Worm (Caenorhabditis elegans) whole organism, L4 larva: ENCODE results near the gene C02F5.2.

Experiments
- F26F4.8 ChIP-seq: fragments of 200-800 bp; sonication (Bioruptor generic); conservative IDR thresholded peaks from 2 replicates; pipeline ENCODE4 v1.3.6; 2022; ENCODE audit warnings: missing genetic modification characterization, missing compliant biosample characterization
- R02D3.7 ChIP-seq: fragments of 150-350 bp; sonication (generic microtip); optimal IDR thresholded peaks from 3 replicates; lab custom pipeline; 2014; ENCODE audit warnings: missing biosample characterization, missing genetic modification characterization
- Y48G9A.11 ChIP-seq: fragments of 200-800 bp; sonication (Bioruptor generic); IDR thresholded peaks from 2 replicates; pipeline ENCODE4 v1.3.6; 2022; ENCODE audit warnings: missing genetic modification reagents, missing genetic modification characterization, missing compliant biosample characterization
- Y5F2A.4 ChIP-seq: fragments of 200-800 bp; sonication (Bioruptor generic); optimal IDR thresholded peaks from 2 replicates; lab custom pipeline; 2018; ENCODE audit warnings: mild to moderate bottlenecking, missing genetic modification characterization, missing compliant biosample characterization
- Y75B8A.6 ChIP-seq: fragments of 200-800 bp; sonication (Bioruptor generic); IDR thresholded peaks from 2 replicates; pipeline ENCODE4 v1.3.6; 2022; ENCODE audit warnings: missing genetic modification reagents, missing genetic modification characterization, missing compliant biosample characterization
- aha-1 ChIP-seq: fragments of 150-350 bp; peaks from one replicate; lab custom pipeline; 2014; ENCODE audit warnings: missing biosample characterization, missing genetic modification characterization
- ceh-28 ChIP-seq: fragments of 150-350 bp; optimal IDR thresholded peaks from 2 replicates; lab custom pipeline; 2014; ENCODE audit warnings: missing biosample characterization, missing genetic modification reagents, missing genetic modification characterization
- ceh-32 ChIP-seq: sonication (generic microtip); optimal IDR thresholded peaks from 2 replicates; lab custom pipeline; 2016; ENCODE audit warnings: mild to moderate bottlenecking, missing genetic modification characterization, missing compliant biosample characterization; ENCODE audit not compliant: poor library complexity
- ceh-44 ChIP-seq: fragments of 200-800 bp; sonication (Bioruptor generic); IDR thresholded peaks from 2 replicates; pipeline ENCODE4 v1.3.6; 2022; ENCODE audit warnings: missing genetic modification reagents, missing genetic modification characterization, missing compliant biosample characterization
- daf-16 ChIP-seq, 3 experiments: sonication (generic microtip); optimal IDR thresholded peaks; 2 replicates each; lab custom pipeline; 2016 to 2017; ENCODE audit warnings: missing genetic modification characterization in 3 of 3, missing genetic modification reagents in 3 of 3, mild to moderate bottlenecking in 2 of 3, missing compliant biosample characterization in 2 of 3, missing biosample characterization in 1 of 3, moderate library complexity in 1 of 3
- daf-19 ChIP-seq: fragments of 200-800 bp; sonication (Bioruptor generic); conservative IDR thresholded peaks from 2 replicates; pipeline ENCODE4 v1.3.6; 2022; ENCODE audit warnings: missing genetic modification characterization, missing compliant biosample characterization
- dmd-8 ChIP-seq: fragments of 200-800 bp; sonication (Bioruptor generic); IDR thresholded peaks from 2 replicates; pipeline ENCODE4 v1.3.6; 2022; ENCODE audit warnings: missing genetic modification characterization, missing compliant biosample characterization
- egl-27 ChIP-seq: sonication (generic microtip); optimal IDR thresholded peaks from 3 replicates; lab custom pipeline; 2017; ENCODE audit warnings: missing biosample characterization, missing genetic modification reagents, missing genetic modification characterization
- hlh-11 ChIP-seq: fragments of 200-800 bp; sonication (Bioruptor generic); optimal IDR thresholded peaks from 2 replicates; lab custom pipeline; 2018; ENCODE audit warnings: mild to moderate bottlenecking, missing genetic modification characterization, missing compliant biosample characterization
- hmg-1.1 ChIP-seq: fragments of 200-800 bp; sonication (Bioruptor generic); IDR thresholded peaks from 2 replicates; pipeline ENCODE4 v1.3.6; 2022; ENCODE audit warnings: missing genetic modification reagents, missing genetic modification characterization, missing compliant biosample characterization
- jun-1 ChIP-seq: fragments of 150-350 bp; optimal IDR thresholded peaks from 2 replicates; lab custom pipeline; 2014; ENCODE audit warnings: missing biosample characterization, missing genetic modification reagents, missing genetic modification characterization
- mdl-1 ChIP-seq, 2 experiments: fragments of 150-350 bp in 1 of 2; sonication (generic microtip) in 1 of 2; optimal IDR thresholded peaks; 2 replicates each; lab custom pipeline; 2014 to 2017; ENCODE audit warnings: missing biosample characterization in 2 of 2, missing genetic modification characterization in 2 of 2
- mdt-29 ChIP-seq: fragments of 200-800 bp; sonication (Bioruptor generic); IDR thresholded peaks from 2 replicates; pipeline ENCODE4 v1.3.6; 2022; ENCODE audit warnings: missing genetic modification reagents, missing genetic modification characterization, missing compliant biosample characterization
- mes-2 ChIP-seq: sonication (generic microtip); optimal IDR thresholded peaks from 2 replicates; lab custom pipeline; 2016; ENCODE audit warnings: missing genotype, mild to moderate bottlenecking, missing genetic modification characterization, missing compliant biosample characterization; ENCODE audit not compliant: poor library complexity, severe bottlenecking
- mxl-2 ChIP-seq: fragments of 200-800 bp; sonication (Bioruptor generic); conservative IDR thresholded peaks from 2 replicates; pipeline ENCODE4 v1.3.6; 2022; ENCODE audit warnings: missing genetic modification reagents, missing genetic modification characterization, missing compliant biosample characterization
- mxl-3 ChIP-seq: fragments of 200-800 bp; sonication (Bioruptor generic); optimal IDR thresholded peaks from 2 replicates; lab custom pipeline; 2018; ENCODE audit warnings: mild to moderate bottlenecking, missing genetic modification characterization, missing compliant biosample characterization
- nhr-11 ChIP-seq: fragments of 150-350 bp; optimal IDR thresholded peaks from 2 replicates; lab custom pipeline; 2014; ENCODE audit warnings: missing biosample characterization, missing genetic modification characterization
- nhr-25 ChIP-seq: sonication (generic microtip); optimal IDR thresholded peaks from 2 replicates; lab custom pipeline; 2017; ENCODE audit warnings: missing genetic modification characterization, mild to moderate bottlenecking, missing compliant biosample characterization, antibody characterized with exemption, moderate library complexity, borderline replicate concordance; ENCODE audit not compliant: insufficient read depth
- nhr-28 ChIP-seq: fragments of 150-350 bp; optimal IDR thresholded peaks from 2 replicates; lab custom pipeline; 2014; ENCODE audit warnings: missing biosample characterization, missing genetic modification characterization
- nhr-77 ChIP-seq: fragments of 150-350 bp; optimal IDR thresholded peaks from 2 replicates; lab custom pipeline; 2014; ENCODE audit warnings: missing biosample characterization, missing genetic modification characterization
- php-3 ChIP-seq: fragments of 200-800 bp; sonication (Bioruptor generic); IDR thresholded peaks from 2 replicates; pipeline ENCODE4 v1.3.6; 2022; ENCODE audit warnings: missing genetic modification reagents, missing genetic modification characterization, missing compliant biosample characterization
- rbr-2 ChIP-seq: sonication (generic microtip); optimal IDR thresholded peaks from 2 replicates; lab custom pipeline; 2016; ENCODE audit warnings: missing genotype, missing genetic modification characterization, missing compliant biosample characterization
- saeg-2 ChIP-seq: fragments of 200-800 bp; sonication (Bioruptor generic); IDR thresholded peaks from 2 replicates; pipeline ENCODE4 v1.3.6; 2022; ENCODE audit warnings: missing genetic modification reagents, missing genetic modification characterization, missing compliant biosample characterization
- spr-1 ChIP-seq: sonication (generic microtip); optimal IDR thresholded peaks from 2 replicates; lab custom pipeline; 2016; ENCODE audit warnings: mild to moderate bottlenecking, missing genetic modification characterization, missing compliant biosample characterization
- spr-3 ChIP-seq: fragments of 200-800 bp; sonication (Bioruptor generic); optimal IDR thresholded peaks from 2 replicates; lab custom pipeline; 2018; ENCODE audit warnings: mild to moderate bottlenecking, missing genetic modification characterization, missing compliant biosample characterization
- tra-1 ChIP-seq: fragments of 200-800 bp; sonication (Bioruptor generic); IDR thresholded peaks from 2 replicates; pipeline ENCODE4 v1.3.6; 2022; ENCODE audit warnings: missing genetic modification reagents, missing genetic modification characterization, missing compliant biosample characterization
- zag-1 ChIP-seq: fragments of 150-350 bp; optimal IDR thresholded peaks from 2 replicates; lab custom pipeline; 2014; ENCODE audit warnings: missing biosample characterization, missing genetic modification characterization
- zfp-2 ChIP-seq: sonication (generic microtip); optimal IDR thresholded peaks from 2 replicates; lab custom pipeline; 2016; ENCODE audit warnings: mild to moderate bottlenecking, missing genetic modification characterization, missing compliant biosample characterization
- ztf-11 ChIP-seq: fragments of 150-350 bp; optimal IDR thresholded peaks from 2 replicates; lab custom pipeline; 2014; ENCODE audit warnings: missing biosample characterization, missing genetic modification characterization

C02F5.2 gene

ce11 chrIII:8271676-8272225 lies 22.3 kb downstream of the C02F5.2 start, which contains the start of the genes mps-4 and F09G8.10:
mps-4 (minus strand) TSS chrIII:8271776.
F09G8.10 (minus strand) TSS chrIII:8272175.
- TF ChIP-seq tra-1 (GFP tag; lab: Robert Waterston, UW), result no peak
- no peak for TF ChIP-seq mes-2 (tag; lab: Kevin White, UChicago)
- no peak for TF ChIP-seq spr-1 (tag; lab: Kevin White, UChicago)
- no peak for TF ChIP-seq jun-1 (tag; lab: Kevin White, UChicago)
- TF ChIP-seq nhr-28, result no peak
- TF ChIP-seq Y5F2A.4 (GFP tag; lab: Kevin White, UChicago), result no peak
- TF ChIP-seq nhr-25 (tag; lab: Kevin White, UChicago), result no peak

ce11 chrIII:8275871-8276270 lies 26.5 kb downstream of the C02F5.2 start, which contains the start of gene clec-160:
clec-160 (minus strand) TSS chrIII:8275971.
- TF ChIP-seq saeg-2 (no peak), nhr-11 (no peak), ztf-11 (tag; lab: Kevin White, UChicago) (no peak), tra-1 (GFP tag; lab: Robert Waterston, UW) (no peak), dmd-8 (no peak), egl-27 (tag; lab: Kevin White, UChicago) (no peak), mxl-2 (GFP tag; lab: Robert Waterston, UW) (no peak), daf-19 (GFP tag; lab: Robert Waterston, UW) (no peak), ceh-32 (no peak), hlh-11 (no peak), ceh-44 (no peak), nhr-77 (tag; lab: Kevin White, UChicago) (no peak), rbr-2 (tag; lab: Kevin White, UChicago) (no peak), php-3 (GFP tag; lab: Robert Waterston, UW) (no peak), Y48G9A.11 (GFP tag; lab: Robert Waterston, UW) (no peak), mxl-3 (GFP tag; lab: Kevin White, UChicago) (no peak), mdt-29 (GFP tag; lab: Robert Waterston, UW) (no peak), zfp-2 (tag; lab: Kevin White, UChicago) (no peak), R02D3.7 (tag; lab: Kevin White, UChicago) (no peak), mdl-1 (tag; optimal IDR thresholded peaks at IDR 0.05; lab: Kevin White, UChicago) (no peak)

- no peak for TF ChIP-seq spr-3 (GFP tag; lab: Kevin White, UChicago)
- no peak for TF ChIP-seq Y75B8A.6 (GFP tag; lab: Robert Waterston, UW)
- no peak for TF ChIP-seq zag-1 (tag; lab: Kevin White, UChicago)
- TF ChIP-seq aha-1 (tag; lab: Kevin White, UChicago), result no peak
- TF ChIP-seq F26F4.8 (GFP tag; lab: Robert Waterston, UW), result no peak
- TF ChIP-seq hmg-1.1 (GFP tag; lab: Robert Waterston, UW), result no peak
- no peak for TF ChIP-seq daf-16 (GFP tag; optimal IDR thresholded peaks at IDR 0.05; lab: Kevin White, UChicago)
- TF ChIP-seq daf-16 (tag; optimal IDR thresholded peaks at IDR 0.05; lab: Kevin White, UChicago), result no peak
- TF ChIP-seq R02D3.7 (tag; lab: Kevin White, UChicago), result no peak
These were observed 29.4 kb downstream of the C02F5.2 start, which contains the start of gene mig-10 for ce11 chrIII:8278801-8279200. mig-10 (plus strand) TSS chrIII:8279101.

ce11 chrIII:8279567-8279966 lies 30.1 kb downstream of the C02F5.2 start:
- TF ChIP-seq ceh-32, result no peak
- TF ChIP-seq ceh-28, result no peak
